Worm (Caenorhabditis elegans): ENCODE results near the gene cri-3.

The cri-3 gene

DNA sequence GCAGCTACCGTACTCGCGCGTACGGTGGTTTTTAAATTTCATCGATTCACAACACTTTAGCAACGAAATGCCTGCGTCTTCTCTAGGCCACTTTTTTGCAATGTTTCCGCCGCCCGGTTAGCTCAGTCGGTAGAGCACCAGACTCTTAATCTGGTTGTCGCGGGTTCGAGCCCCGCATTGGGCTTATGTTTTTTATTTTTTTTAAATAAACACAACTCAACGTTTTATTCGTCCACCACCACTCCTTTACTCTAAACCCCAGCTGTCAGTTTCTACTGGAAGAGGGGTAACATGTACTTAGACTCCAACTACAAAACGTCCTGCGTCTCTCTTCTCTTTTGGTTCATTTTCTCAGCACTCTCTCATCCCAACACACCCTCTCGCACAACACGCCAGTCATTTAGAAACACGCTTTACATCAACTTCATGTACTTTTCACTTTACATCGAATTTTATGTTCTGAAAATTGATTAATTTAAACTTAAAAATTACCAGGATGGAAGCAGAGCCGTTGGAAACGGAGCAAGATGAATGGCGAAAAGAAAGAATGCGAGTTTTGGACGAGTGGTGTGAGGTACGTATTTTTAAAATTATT is 6.6 kb upstream of the cri-3 start, which contains the start of the genes elmd-1 and hecw-1 (continued):
- TF ChIP-seq pat-9 (tag; optimal IDR thresholded peaks at IDR 0.05) (no peak), fax-1 (tag; optimal IDR thresholded peaks at IDR 0.05) (no peak)

DNA sequence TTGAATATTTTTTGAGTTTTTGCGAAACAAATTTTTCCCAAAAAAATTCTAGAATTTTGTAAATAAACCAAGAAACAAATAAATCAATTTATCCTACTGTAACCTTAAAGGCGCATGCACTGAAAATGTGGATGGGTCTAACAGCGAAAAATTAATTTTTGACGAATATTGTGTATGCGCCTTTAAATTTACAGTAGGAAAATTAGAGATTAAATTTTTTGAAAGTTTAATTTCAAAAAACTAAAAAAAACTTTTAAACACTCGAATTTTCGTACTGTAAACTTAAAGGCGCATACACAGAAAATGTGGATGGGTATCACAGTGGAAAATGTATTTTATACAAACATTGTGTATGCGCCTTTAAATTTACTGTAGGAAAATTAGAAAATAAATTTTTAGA is 6.0 kb upstream of the cri-3 start:
- TF ChIP-seq C38D4.7 (GFP tag; optimal IDR thresholded peaks at IDR 0.05) = no peak
- no peak for TF ChIP-seq ceh-31 (tag; optimal IDR thresholded peaks at IDR 0.05)
- no peak for TF ChIP-seq ahr-1 (tag; optimal IDR thresholded peaks at IDR 0.05)
- TF ChIP-seq elt-2 (tag; optimal IDR thresholded peaks at IDR 0.05) = no peak
- no peak for TF ChIP-seq syd-9 (tag; optimal IDR thresholded peaks at IDR 0.05)
- TF ChIP-seq C08G9.2 (tag; optimal IDR thresholded peaks at IDR 0.05) = no peak
- TF ChIP-seq ama-1 (optimal IDR thresholded peaks at IDR 0.05) = no peak
- TF ChIP-seq lin-11 (tag; optimal IDR thresholded peaks at IDR 0.05) = no peak
- TF ChIP-seq F13H6.1 (tag; optimal IDR thresholded peaks at IDR 0.05) = no peak
- TF ChIP-seq madf-2 (tag; optimal IDR thresholded peaks at IDR 0.05) = no peak
- TF ChIP-seq unc-55 (GFP tag; optimal IDR thresholded peaks at IDR 0.05) = no peak
- no peak for TF ChIP-seq ref-2 (tag; optimal IDR thresholded peaks at IDR 0.05)
- no peak for TF ChIP-seq unc-42 (tag; optimal IDR thresholded peaks at IDR 0.05)
- no peak for TF ChIP-seq dve-1 (tag; optimal IDR thresholded peaks at IDR 0.05)
- TF ChIP-seq npax-4 (tag; optimal IDR thresholded peaks at IDR 0.05) = no peak

DNA sequence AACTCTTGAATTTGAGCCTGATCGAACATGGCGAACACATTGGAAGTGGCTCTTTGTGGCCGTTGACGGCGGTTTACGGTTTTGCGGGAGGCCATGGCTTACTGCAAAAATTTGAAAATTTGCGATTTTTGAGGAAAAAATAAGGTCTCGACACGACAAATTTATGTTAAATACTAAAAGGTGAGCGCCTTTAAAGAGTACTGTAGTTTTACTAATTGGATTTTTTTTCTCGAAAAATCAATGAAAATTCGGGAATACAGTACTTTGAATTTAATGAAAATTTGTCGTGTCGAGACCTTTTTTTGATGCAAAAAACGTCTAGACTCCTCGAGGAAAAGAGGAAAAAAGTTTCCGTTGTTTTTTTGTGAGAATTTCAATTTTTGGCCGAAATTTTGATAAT is 2.5 kb upstream of the cri-3 start, which contains the start of gene mlc-4:
TSS of gene mlc-4 (minus strand) at position 101 of the 400 bp plus-strand sequence.
- TF ChIP-seq ama-1 (optimal IDR thresholded peaks at IDR 0.05) (no peak), pros-1 (tag; optimal IDR thresholded peaks at IDR 0.05) (no peak), dmd-4 (tag; optimal IDR thresholded peaks at IDR 0.05; ENCODE audit: borderline replicate concordance) (no peak), ceh-45 (GFP tag; IDR thresholded peaks at IDR 0.05) (no peak), pqm-1 (tag; optimal IDR thresholded peaks at IDR 0.05) (no peak), K09A11.1 (tag; optimal IDR thresholded peaks at IDR 0.05; ENCODE audit: insufficient read depth) (no peak), odd-2 (tag; optimal IDR thresholded peaks at IDR 0.05) (no peak), nfya-1 (tag; optimal IDR thresholded peaks at IDR 0.05) (no peak), elt-4 (tag; optimal IDR thresholded peaks at IDR 0.05) (no peak)

DNA sequence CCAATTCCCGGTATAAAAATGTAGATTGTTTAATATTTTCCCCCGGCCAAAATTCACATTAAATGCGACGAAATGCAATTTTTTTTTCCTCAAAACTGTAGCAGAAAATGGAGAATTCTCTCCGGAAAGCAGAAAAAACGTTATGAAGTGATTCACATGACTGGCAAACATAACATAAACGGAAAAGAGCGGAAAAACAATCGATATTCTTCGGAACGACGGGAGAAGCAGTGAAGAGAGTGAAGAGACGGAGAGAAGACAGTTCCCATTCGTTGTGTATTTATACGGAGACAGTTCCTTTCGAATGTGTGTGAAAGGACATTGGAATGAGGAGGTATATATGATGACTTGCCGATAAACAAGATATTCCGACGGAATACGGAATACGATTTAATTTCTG is 1.0 kb upstream of the cri-3 start:
- TF ChIP-seq hlh-30 (tag; optimal IDR thresholded peaks at IDR 0.05; ENCODE audit: insufficient read depth) (no peak), syd-9 (tag; optimal IDR thresholded peaks at IDR 0.05) (no peak), ets-4 (tag; optimal IDR thresholded peaks at IDR 0.05) (no peak), nfya-1 (tag; optimal IDR thresholded peaks at IDR 0.05) (no peak), ceh-2 (tag; optimal IDR thresholded peaks at IDR 0.05) (no peak), sdc-2 (tag; optimal IDR thresholded peaks at IDR 0.05) (no peak), odd-2 (tag; optimal IDR thresholded peaks at IDR 0.05) (no peak), lim-6 (tag; optimal IDR thresholded peaks at IDR 0.05) (no peak), ceh-22 (tag; optimal IDR thresholded peaks at IDR 0.05) (no peak), unc-42 (tag; optimal IDR thresholded peaks at IDR 0.05) (no peak), pha-2 (tag; optimal IDR thresholded peaks at IDR 0.05) (no peak), elt-4 (tag; optimal IDR thresholded peaks at IDR 0.05) (no peak), ceh-45 (GFP tag; IDR thresholded peaks at IDR 0.05) (no peak), fax-1 (tag; optimal IDR thresholded peaks at IDR 0.05) (no peak), gmeb-2 (tag; optimal IDR thresholded peaks at IDR 0.05) (no peak), pqm-1 (tag; optimal IDR thresholded peaks at IDR 0.05) (no peak), C08G9.2 (tag; optimal IDR thresholded peaks at IDR 0.05) (no peak), C38D4.7 (GFP tag; optimal IDR thresholded peaks at IDR 0.05) (no peak), Y22D7AL.16 (tag; optimal IDR thresholded peaks at IDR 0.05) (no peak), ceh-34 (tag; optimal IDR thresholded peaks at IDR 0.05) (no peak)

Data from whole organism, late embryonic.